Worm (Caenorhabditis elegans): ENCODE measurements around the gene str-30.

Gene str-30

ce11 chrV:3766904-3767303, 42.0 kb downstream of the str-30 start, which contains the start of gene Y39H10A.1 (continued):
- TF ChIP-seq npax-4 (tag; optimal IDR thresholded peaks at IDR 0.05) = no peak
- TF ChIP-seq che-1 (tag; optimal IDR thresholded peaks at IDR 0.05) = no peak
- TF ChIP-seq ceh-31 (tag; optimal IDR thresholded peaks at IDR 0.05) = no peak

ce11 chrV:3768270-3768669, 43.4 kb downstream of the str-30 start, which contains the start of gene R08E5.4:
Gene R08E5.4, plus strand, starts transcription at chrV:3768570.
- TF ChIP-seq pros-1 (tag; optimal IDR thresholded peaks at IDR 0.05) = no peak
- TF ChIP-seq dve-1 (tag; optimal IDR thresholded peaks at IDR 0.05) = no peak
- no peak for TF ChIP-seq madf-2 (tag; optimal IDR thresholded peaks at IDR 0.05)
- no peak for TF ChIP-seq gmeb-2 (tag; optimal IDR thresholded peaks at IDR 0.05)
- no peak for TF ChIP-seq pha-4 (tag; optimal IDR thresholded peaks at IDR 0.05)
- TF ChIP-seq nhr-232 (tag; optimal IDR thresholded peaks at IDR 0.05) = no peak
- TF ChIP-seq npax-4 (tag; optimal IDR thresholded peaks at IDR 0.05) = no peak
- no peak for TF ChIP-seq zip-5 (tag; optimal IDR thresholded peaks at IDR 0.05)

ce11 chrV:3771437-3772256, 46.8 kb downstream of the str-30 start, which contains the start of the genes R08E5.1 and rips-1:
Gene R08E5.1, minus strand, starts transcription at chrV:3771518.
Gene rips-1, plus strand, starts transcription at chrV:3772021.
- TF ChIP-seq nhr-11 (tag; optimal IDR thresholded peaks at IDR 0.05) = no peak
- no peak for TF ChIP-seq pha-4 (tag; optimal IDR thresholded peaks at IDR 0.05)
- TF ChIP-seq ceh-31 (tag; optimal IDR thresholded peaks at IDR 0.05) = no peak

- TF ChIP-seq hlh-30 (tag; optimal IDR thresholded peaks at IDR 0.05; ENCODE audit: insufficient read depth) = no peak
Measured at ce11 chrV:3773618-3774017, 48.7 kb downstream of the str-30 start.

- TF ChIP-seq hlh-15 (tag; optimal IDR thresholded peaks at IDR 0.05) (no peak), hlh-30 (tag; optimal IDR thresholded peaks at IDR 0.05; ENCODE audit: insufficient read depth) (no peak), ceh-30 (tag; optimal IDR thresholded peaks at IDR 0.05) (no peak), ceh-24 (tag; optimal IDR thresholded peaks at IDR 0.05) (no peak), ttx-3 (tag; optimal IDR thresholded peaks at IDR 0.05) (no peak), C08G9.2 (tag; optimal IDR thresholded peaks at IDR 0.05) (no peak), unc-86 (tag; optimal IDR thresholded peaks at IDR 0.05) (no peak), ceh-34 (tag; optimal IDR thresholded peaks at IDR 0.05) (no peak), mec-3 (tag; optimal IDR thresholded peaks at IDR 0.05; ENCODE audit: borderline replicate concordance) (no peak), dve-1 (tag; optimal IDR thresholded peaks at IDR 0.05) (no peak), ets-4 (tag; optimal IDR thresholded peaks at IDR 0.05) (no peak), zip-5 (tag; optimal IDR thresholded peaks at IDR 0.05) (no peak), ceh-6 (GFP tag; optimal IDR thresholded peaks at IDR 0.05) (no peak), ceh-31 (tag; optimal IDR thresholded peaks at IDR 0.05) (no peak), C38D4.7 (GFP tag; optimal IDR thresholded peaks at IDR 0.05) (no peak), K02D7.2 (tag; optimal IDR thresholded peaks at IDR 0.05) (no peak), ceh-19 (GFP tag; optimal IDR thresholded peaks at IDR 0.05) (no peak), gmeb-2 (tag; optimal IDR thresholded peaks at IDR 0.05) (no peak)
Measured at ce11 chrV:3774653-3775052, 49.8 kb downstream of the str-30 start.

ce11 chrV:3776086-3776589, 51.3 kb downstream of the str-30 start, which contains the start of gene cysl-3:
Gene cysl-3, minus strand, starts transcription at chrV:3776136.
- TF ChIP-seq pha-2 (tag; optimal IDR thresholded peaks at IDR 0.05) (no peak), sox-2 (GFP tag; IDR thresholded peaks at IDR 0.05) (no peak), elt-2 (tag; optimal IDR thresholded peaks at IDR 0.05) (no peak), pqm-1 (tag; optimal IDR thresholded peaks at IDR 0.05) (no peak), odd-2 (tag; optimal IDR thresholded peaks at IDR 0.05) (no peak), unc-86 (tag; optimal IDR thresholded peaks at IDR 0.05) (no peak), C08G9.2 (tag; optimal IDR thresholded peaks at IDR 0.05) (no peak), ceh-6 (GFP tag; optimal IDR thresholded peaks at IDR 0.05) (no peak), ceh-34 (tag; optimal IDR thresholded peaks at IDR 0.05) (no peak), pag-3 (tag; optimal IDR thresholded peaks at IDR 0.05; ENCODE audit: borderline replicate concordance) (no peak), ceh-2 (tag; optimal IDR thresholded peaks at IDR 0.05) (no peak), ceh-30 (tag; optimal IDR thresholded peaks at IDR 0.05) (no peak), syd-9 (tag; optimal IDR thresholded peaks at IDR 0.05) (no peak)
